Fruit fly (Drosophila melanogaster): ENCODE measurements around the gene ALiX.

DNA sequence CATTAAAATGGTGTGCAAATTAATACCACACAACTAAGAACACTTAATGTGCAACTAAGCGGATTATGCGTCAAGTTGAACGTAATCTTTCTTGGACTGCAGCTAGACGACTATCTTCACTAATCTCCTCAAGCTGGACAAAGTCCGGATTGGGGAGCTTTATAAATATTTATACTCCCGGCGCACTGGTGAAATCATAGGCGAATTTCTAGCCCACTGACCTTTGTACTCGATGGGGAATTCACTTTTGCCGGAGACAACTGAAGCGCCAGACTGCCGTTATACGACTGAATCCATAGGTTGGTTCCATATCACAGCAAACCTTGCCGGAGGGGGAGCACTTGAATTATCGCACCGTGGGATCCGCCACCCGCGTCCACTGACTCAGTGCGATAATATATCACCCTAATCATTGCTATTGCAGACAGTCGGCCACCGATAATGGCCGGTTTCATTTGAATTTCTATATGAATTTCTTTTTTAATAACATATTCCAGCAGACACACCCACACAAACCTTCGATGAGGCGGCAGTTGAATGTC lies 6.2 kb upstream of the ALiX start:
- TF ChIP-seq CTCF (optimal IDR thresholded peaks at IDR 0.05) = no peak
- no peak for TF ChIP-seq CG8478 (optimal IDR thresholded peaks at IDR 0.05)

Measured in S2 (cell line).